Fruit fly (Drosophila melanogaster) S2 (cell line): ENCODE measurements around the gene CG45066.

ENCODE experiments used
- CG8478 ChIP-seq: fragments of >200 bp; optimal IDR thresholded peaks from 2 replicates; lab custom pipeline; 2018
- CTCF ChIP-seq, 2 experiments: fragments of >200 bp; optimal IDR thresholded peaks; 2 replicates each; lab custom pipeline; 2018

DNA sequence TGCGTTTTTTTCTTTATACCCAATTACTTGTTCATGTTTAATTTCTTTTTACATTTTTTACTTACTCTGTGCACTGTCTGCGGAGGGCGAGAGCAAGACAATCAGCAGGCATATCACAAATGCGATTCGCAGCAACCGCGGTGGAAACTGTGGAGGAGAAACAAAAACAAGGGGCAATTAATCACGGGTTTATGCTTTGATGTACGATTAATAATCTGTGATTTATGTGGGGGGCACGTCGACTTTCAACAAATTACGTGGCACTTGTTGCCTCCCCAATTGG is 13.5 kb downstream of the CG45066 start:
- no peak for TF ChIP-seq CG8478
- TF ChIP-seq CTCF (optimal IDR thresholded peaks at IDR 0.05; lab: Kevin White, UChicago), result no peak
